Fruit fly (Drosophila melanogaster) whole organism, wandering third instar larva: ENCODE results near the gene syd.
A peak's percentile ranks its signal among the peaks of the same experiment; 100 is the strongest.

Experiments
- Abd-B ChIP-seq: fragments of >200 bp; optimal IDR thresholded peaks from 2 replicates; lab custom pipeline; 2017; ENCODE audit warnings: missing biosample characterization, missing genetic modification characterization
- CG9705 ChIP-seq: fragments of 200-800 bp; sonication (Bioruptor generic); optimal IDR thresholded peaks from 2 replicates; lab custom pipeline; 2018; ENCODE audit warnings: missing biosample characterization, mild to moderate bottlenecking, missing genetic modification characterization
- CrebA ChIP-seq: fragments of 200-800 bp; sonication (Bioruptor generic); optimal IDR thresholded peaks from 2 replicates; lab custom pipeline; 2016; ENCODE audit warnings: missing biosample characterization, mild to moderate bottlenecking, missing genetic modification characterization, borderline replicate concordance
- Dfd ChIP-seq: fragments of >200 bp; optimal IDR thresholded peaks from 2 replicates; lab custom pipeline; 2017; ENCODE audit warnings: missing biosample characterization, missing genetic modification characterization
- Hr78 ChIP-seq: fragments of >200 bp; optimal IDR thresholded peaks from 2 replicates; lab custom pipeline; 2017; ENCODE audit warnings: missing biosample characterization, missing genetic modification characterization
- Jra ChIP-seq: sonication (Bioruptor generic); optimal IDR thresholded peaks from 2 replicates; lab custom pipeline; 2016; ENCODE audit warnings: missing biosample characterization, missing genetic modification characterization
- OdsH ChIP-seq: fragments of 200-800 bp; sonication (Bioruptor generic); optimal IDR thresholded peaks from 2 replicates; lab custom pipeline; 2016; ENCODE audit warnings: missing biosample characterization, mild to moderate bottlenecking, missing genetic modification characterization
- h ChIP-seq: fragments of 200-800 bp; sonication (Bioruptor generic); optimal IDR thresholded peaks from 3 replicates; lab custom pipeline; 2016; ENCODE audit warnings: missing biosample characterization, mild to moderate bottlenecking, missing genetic modification characterization
- jim ChIP-seq: fragments of 175-275, 200-325 bp; sonication (Bioruptor generic); optimal IDR thresholded peaks from 2 replicates; lab custom pipeline; 2016; ENCODE audit warnings: missing biosample characterization, mild to moderate bottlenecking, missing genetic modification characterization
- lola ChIP-seq: fragments of >200 bp; optimal IDR thresholded peaks from 2 replicates; lab custom pipeline; 2017; ENCODE audit warnings: missing biosample characterization, missing genetic modification characterization
- pan ChIP-seq: fragments of >200 bp; optimal IDR thresholded peaks from 2 replicates; lab custom pipeline; 2017
- psq ChIP-seq: fragments of 200-800 bp; sonication (Bioruptor generic); optimal IDR thresholded peaks from 3 replicates; lab custom pipeline; 2017; ENCODE audit warnings: missing biosample characterization, mild to moderate bottlenecking, missing genetic modification characterization, moderate library complexity
- usp ChIP-seq: fragments of >200 bp; optimal IDR thresholded peaks from 2 replicates; lab custom pipeline; 2017; ENCODE audit warnings: missing biosample characterization, missing genetic modification characterization
- woc ChIP-seq: sonication (Bioruptor generic); optimal IDR thresholded peaks from 2 replicates; lab custom pipeline; 2016; ENCODE audit warnings: missing biosample characterization, mild to moderate bottlenecking, missing genetic modification characterization

dm6 chr3L:7984623-7985237 is 48.8 kb upstream of the syd start:
- TF ChIP-seq woc (GFP tag; lab: Kevin White, UChicago) (peak; percentile 61), jim (GFP tag; lab: Kevin White, UChicago) (no peak), Abd-B (GFP tag; lab: Kevin White, UChicago) (no peak), pan (lab: Kevin White, UChicago) (no peak), psq (GFP tag; lab: Kevin White, UChicago) (peak; percentile 14), OdsH (no peak), usp (no peak), Dfd (GFP tag; lab: Kevin White, UChicago) (no peak), Hr78 (GFP tag; lab: Kevin White, UChicago) (no peak), h (GFP tag; lab: Kevin White, UChicago) (no peak), lola (GFP tag; lab: Kevin White, UChicago) (no peak), CrebA (GFP tag; lab: Kevin White, UChicago) (no peak), Jra (GFP tag; lab: Kevin White, UChicago) (no peak), CG9705 (GFP tag; lab: Kevin White, UChicago) (no peak)
